Worm (Caenorhabditis elegans): ENCODE data around the gene nrde-2.

- no peak for TF ChIP-seq nhr-129 (tag; optimal IDR thresholded peaks at IDR 0.05)
- TF ChIP-seq nhr-6 (tag; optimal IDR thresholded peaks at IDR 0.05) = no peak
- TF ChIP-seq ama-1 (optimal IDR thresholded peaks at IDR 0.05) = no peak
Observed at ce11 chrII:10284991-10285390, 37.6 kb upstream of the nrde-2 start.

All from whole organism, L2 larva.